Worm (Caenorhabditis elegans) whole organism, mixed stage, embryonic: Measurements from ENCODE around the gene Y102A5C.36.

Experiments
- blmp-1 ChIP-seq: fragments of 150-350 bp; optimal IDR thresholded peaks from 2 replicates; lab custom pipeline; 2014; ENCODE audit warnings: missing biosample characterization, missing genetic modification characterization
- mep-1 ChIP-seq: fragments of 150-350 bp; optimal IDR thresholded peaks from 2 replicates; lab custom pipeline; 2017; ENCODE audit warnings: missing biosample characterization, missing genetic modification reagents, missing genetic modification characterization, inconsistent platforms
- nhr-2 ChIP-seq: fragments of 150-350 bp; optimal IDR thresholded peaks from 2 replicates; lab custom pipeline; 2014; ENCODE audit warnings: missing biosample characterization, missing genetic modification characterization
- pha-4 ChIP-seq: fragments of 150-350 bp; optimal IDR thresholded peaks from 2 replicates; lab custom pipeline; 2018; ENCODE audit warnings: missing biosample characterization, missing genetic modification reagents, missing genetic modification characterization
- snpc-4 ChIP-seq: fragments of 150-350 bp; optimal IDR thresholded peaks from 2 replicates; lab custom pipeline; 2014; ENCODE audit warnings: missing biosample characterization, missing genetic modification characterization

ce11 chrV:16904612-16905011 is 22.6 kb downstream of the Y102A5C.36 start, which contains the start of gene nhr-262:
- TF ChIP-seq blmp-1 = no peak
- TF ChIP-seq mep-1 (tag; lab: Kevin White, UChicago) = no peak
- TF ChIP-seq nhr-2 = no peak
- TF ChIP-seq pha-4 = no peak
- no peak for TF ChIP-seq snpc-4
